Worm (Caenorhabditis elegans) whole organism, mixed stage, embryonic: Measurements from ENCODE around the gene R13A5.10.

ENCODE experiments used
- ceh-43 ChIP-seq: fragments of 200-800 bp; sonication (Bioruptor generic); optimal IDR thresholded peaks from 2 replicates; lab custom pipeline; 2018; ENCODE audit warnings: mild to moderate bottlenecking, missing genetic modification characterization, moderate library complexity, missing compliant biosample characterization
- ces-1 ChIP-seq: fragments of 150-350 bp; optimal IDR thresholded peaks from 2 replicates; lab custom pipeline; 2014; ENCODE audit warnings: missing biosample characterization, missing genetic modification reagents, missing genetic modification characterization
- elt-1 ChIP-seq: sonication (generic microtip); optimal IDR thresholded peaks from 2 replicates; lab custom pipeline; 2017; ENCODE audit warnings: missing genetic modification characterization, mild to moderate bottlenecking, missing compliant biosample characterization, antibody characterized with exemption, moderate library complexity, borderline replicate concordance; ENCODE audit not compliant: insufficient read depth
- elt-3 ChIP-seq: fragments of 150-350 bp; optimal IDR thresholded peaks from 2 replicates; lab custom pipeline; 2014; ENCODE audit warnings: missing biosample characterization, missing genetic modification characterization
- lsy-2 ChIP-seq: fragments of 150-350 bp; optimal IDR thresholded peaks from 2 replicates; lab custom pipeline; 2014; ENCODE audit warnings: missing biosample characterization, missing genetic modification characterization
- mab-5 ChIP-seq: fragments of 150-350 bp; optimal IDR thresholded peaks from 2 replicates; lab custom pipeline; 2014; ENCODE audit warnings: missing biosample characterization, missing genetic modification characterization
- nhr-12 ChIP-seq: fragments of 150-350 bp; optimal IDR thresholded peaks from 2 replicates; lab custom pipeline; 2014; ENCODE audit warnings: missing biosample characterization, missing genetic modification characterization
- nhr-28 ChIP-seq: fragments of 150-350 bp; optimal IDR thresholded peaks from 2 replicates; lab custom pipeline; 2014; ENCODE audit warnings: missing biosample characterization, missing genetic modification characterization
- nhr-76 ChIP-seq: sonication (generic microtip); optimal IDR thresholded peaks from 2 replicates; lab custom pipeline; 2017; ENCODE audit warnings: missing biosample characterization, missing genetic modification characterization
- snpc-4 ChIP-seq: fragments of 150-350 bp; optimal IDR thresholded peaks from 2 replicates; lab custom pipeline; 2014; ENCODE audit warnings: missing biosample characterization, missing genetic modification characterization
- sptf-1 ChIP-seq: sonication (generic microtip); optimal IDR thresholded peaks from 2 replicates; lab custom pipeline; 2017; ENCODE audit warnings: mild to moderate bottlenecking, missing genetic modification characterization, moderate library complexity, missing compliant biosample characterization
- unc-62 ChIP-seq: fragments of 150-350 bp; optimal IDR thresholded peaks from 2 replicates; lab custom pipeline; 2014; ENCODE audit warnings: missing biosample characterization, missing genetic modification reagents, missing genetic modification characterization
- ztf-11 ChIP-seq: fragments of 150-350 bp; optimal IDR thresholded peaks from 2 replicates; lab custom pipeline; 2014; ENCODE audit warnings: missing biosample characterization, missing genetic modification characterization

DNA sequence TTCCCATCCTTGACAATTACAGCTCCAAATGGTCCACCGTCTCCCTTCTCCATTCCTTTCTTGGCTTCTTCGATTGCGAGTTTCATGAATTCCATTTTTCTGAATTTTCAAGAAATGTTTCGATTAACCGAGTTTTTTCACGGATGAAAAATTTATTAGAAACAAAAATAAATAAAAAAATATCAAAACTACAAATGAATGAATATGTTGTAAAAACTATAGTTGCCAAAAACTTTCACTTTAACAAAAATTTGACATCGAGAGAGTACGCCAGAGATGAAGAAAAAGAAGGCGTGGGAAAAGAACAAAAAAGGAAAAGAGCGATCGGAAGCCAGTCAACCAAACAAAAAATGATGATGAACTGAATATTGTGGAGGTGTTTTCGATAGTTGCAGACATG lies at the start of gene R13A5.10:
- TF ChIP-seq ces-1, result no peak
- TF ChIP-seq elt-1 (tag; lab: Kevin White, UChicago), result no peak
- TF ChIP-seq nhr-12 (tag; lab: Kevin White, UChicago), result no peak
- no peak for TF ChIP-seq ceh-43 (GFP tag; lab: Kevin White, UChicago)
- no peak for TF ChIP-seq sptf-1
- TF ChIP-seq ztf-11, result no peak
- TF ChIP-seq elt-3 (tag; lab: Kevin White, UChicago), result no peak
- TF ChIP-seq snpc-4, result no peak
- no peak for TF ChIP-seq nhr-76 (tag; lab: Kevin White, UChicago)
- TF ChIP-seq nhr-28 (tag; lab: Kevin White, UChicago), result no peak
- no peak for TF ChIP-seq lsy-2
- TF ChIP-seq unc-62 (GFP tag; lab: Kevin White, UChicago), result no peak
- no peak for TF ChIP-seq mab-5 (tag; lab: Kevin White, UChicago)
